Fruit fly (Drosophila melanogaster): ENCODE results near the gene nej.
A peak's percentile ranks its signal among the peaks of the same experiment; 100 is the strongest.

The nej gene

dm6 chrX:9650048-9650447 is 36.8 kb downstream of the nej start (continued):
- peak in 1 of 2 experiments; percentile 88 for TF ChIP-seq ss (GFP tag; optimal IDR thresholded peaks at IDR 0.05)
- TF ChIP-seq cyc (GFP tag; optimal IDR thresholded peaks at IDR 0.05) = peak; percentile 25
- TF ChIP-seq spab (GFP tag; optimal IDR thresholded peaks at IDR 0.05) = peak; percentile 88
- TF ChIP-seq dac (GFP tag; optimal IDR thresholded peaks at IDR 0.05) = peak; percentile 83
- peak; percentile 93 for TF ChIP-seq eg (GFP tag; IDR thresholded peaks at IDR 0.05)
- TF ChIP-seq CG15336 (GFP tag; IDR thresholded peaks at IDR 0.05) = peak; percentile 94
- TF ChIP-seq Hr4 (GFP tag; optimal IDR thresholded peaks at IDR 0.05) = peak; percentile 87
- peak; percentile 83 for TF ChIP-seq CG16779 (tag; optimal IDR thresholded peaks at IDR 0.05)
- TF ChIP-seq CG3032 (tag; optimal IDR thresholded peaks at IDR 0.05) = peak; percentile 89
- TF ChIP-seq fd59A (GFP tag; optimal IDR thresholded peaks at IDR 0.05) = peak; percentile 88
- peak; percentile 86 for TF ChIP-seq CG11762 (GFP tag; optimal IDR thresholded peaks at IDR 0.05; ENCODE audit: insufficient read depth)
- no peak for TF ChIP-seq Hr38 (GFP tag; optimal IDR thresholded peaks at IDR 0.05)
- no peak for TF ChIP-seq Blimp-1 (GFP tag; optimal IDR thresholded peaks at IDR 0.05)
- peak; percentile 94 for TF ChIP-seq Lpt (GFP tag; optimal IDR thresholded peaks at IDR 0.05)
- TF ChIP-seq CG11902 (GFP tag; optimal IDR thresholded peaks at IDR 0.05) = no peak
- TF ChIP-seq lz (GFP tag; optimal IDR thresholded peaks at IDR 0.05) = peak; percentile 30
- peak; percentile 49 for TF ChIP-seq dsx (GFP tag; optimal IDR thresholded peaks at IDR 0.05; ENCODE audit: poor library complexity, severe bottlenecking)
- TF ChIP-seq CG10631 (GFP tag; optimal IDR thresholded peaks at IDR 0.05) = peak; percentile 96
- no peak for TF ChIP-seq esn (GFP tag; optimal IDR thresholded peaks at IDR 0.05)
- TF ChIP-seq Eip93F (GFP tag; optimal IDR thresholded peaks at IDR 0.05) = no peak
- TF ChIP-seq CG6808 (GFP tag; optimal IDR thresholded peaks at IDR 0.05) = peak; percentile 91
- TF ChIP-seq CG32006 (GFP tag; optimal IDR thresholded peaks at IDR 0.05) = peak; percentile 96
- peak; percentile 92 for TF ChIP-seq achi (GFP tag; optimal IDR thresholded peaks at IDR 0.05)
- peak; percentile 89 for TF ChIP-seq CG10669 (GFP tag; optimal IDR thresholded peaks at IDR 0.05)
- TF ChIP-seq Sox14 (GFP tag; optimal IDR thresholded peaks at IDR 0.05) = peak; percentile 92
- no peak for TF ChIP-seq fd85E (GFP tag; optimal IDR thresholded peaks at IDR 0.05)
- peak; percentile 53 for TF ChIP-seq CG8319 (GFP tag; optimal IDR thresholded peaks at IDR 0.05)
- peak; percentile 86 for TF ChIP-seq CG1621 (tag; optimal IDR thresholded peaks at IDR 0.05)

dm6 chrX:9647067-9647466 is 39.8 kb downstream of the nej start:
- TF ChIP-seq pdm3 (GFP tag; optimal IDR thresholded peaks at IDR 0.05) = no peak
- no peak for TF ChIP-seq CG15336 (GFP tag; IDR thresholded peaks at IDR 0.05)
- no peak for TF ChIP-seq CG11294 (GFP tag; IDR thresholded peaks at IDR 0.05)
- TF ChIP-seq CG32006 (GFP tag; optimal IDR thresholded peaks at IDR 0.05) = no peak
- TF ChIP-seq svp (GFP tag) = no peak
- TF ChIP-seq CG1621 (tag; optimal IDR thresholded peaks at IDR 0.05) = no peak
- peak; percentile 10 for TF ChIP-seq Blimp-1 (GFP tag; optimal IDR thresholded peaks at IDR 0.05)

DNA sequence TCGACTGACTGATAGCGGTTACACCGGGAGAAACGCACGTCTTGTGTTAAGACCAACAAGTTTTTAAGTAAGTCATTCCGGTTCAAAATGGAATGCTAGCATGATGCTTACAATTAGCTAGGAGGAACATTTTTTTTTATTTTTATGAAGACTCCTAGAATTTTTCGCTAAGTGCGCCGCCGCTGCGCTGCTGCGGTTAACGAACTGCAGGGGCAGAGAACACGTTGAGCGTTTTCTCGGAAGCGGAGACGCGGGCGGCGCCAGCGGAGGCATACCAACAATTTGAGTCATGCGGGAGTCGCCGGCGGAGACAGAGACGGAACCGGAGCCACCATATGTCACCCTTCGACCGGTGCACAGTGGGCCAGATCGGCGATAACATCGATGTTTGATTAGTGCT is 40.8 kb downstream of the nej start:
- TF ChIP-seq CG16779 (tag; optimal IDR thresholded peaks at IDR 0.05) (peak; percentile 95), CG6808 (GFP tag; optimal IDR thresholded peaks at IDR 0.05) (peak; percentile 95), cyc (GFP tag; optimal IDR thresholded peaks at IDR 0.05) (peak; percentile 99), lz (GFP tag; optimal IDR thresholded peaks at IDR 0.05) (peak; percentile 99), CG31627 (GFP tag; optimal IDR thresholded peaks at IDR 0.05) (peak; percentile 99), fd59A (GFP tag; optimal IDR thresholded peaks at IDR 0.05) (peak; percentile 94), acj6 (GFP tag; optimal IDR thresholded peaks at IDR 0.05) (peak; percentile 98), topi (GFP tag; optimal IDR thresholded peaks at IDR 0.05) (peak; percentile 99), net (GFP tag; optimal IDR thresholded peaks at IDR 0.05) (peak; percentile 99), CG11294 (GFP tag; IDR thresholded peaks at IDR 0.05) (peak; percentile 96), CG8632 (GFP tag; optimal IDR thresholded peaks at IDR 0.05) (peak; percentile 98), Sox14 (GFP tag; optimal IDR thresholded peaks at IDR 0.05) (peak; percentile 99), CG8319 (GFP tag; optimal IDR thresholded peaks at IDR 0.05) (peak; percentile 98), salr (GFP tag; optimal IDR thresholded peaks at IDR 0.05) (peak; percentile 92 to 94), Lpt (GFP tag; optimal IDR thresholded peaks at IDR 0.05) (peak; percentile 97), Ets21C (GFP tag; optimal IDR thresholded peaks at IDR 0.05) (peak; percentile 97), Sox15 (GFP tag; optimal IDR thresholded peaks at IDR 0.05) (peak; percentile 98), fd85E (GFP tag; optimal IDR thresholded peaks at IDR 0.05) (peak; percentile 91), CG6163 (GFP tag; IDR thresholded peaks at IDR 0.05) (peak; percentile 99), fkh (GFP tag; optimal IDR thresholded peaks at IDR 0.05) (peak; percentile 74), Smox (GFP tag; optimal IDR thresholded peaks at IDR 0.05) (peak; percentile 98), CG10669 (GFP tag; optimal IDR thresholded peaks at IDR 0.05) (peak; percentile 98), CG6854 (GFP tag; optimal IDR thresholded peaks at IDR 0.05) (peak; percentile 97), ss (GFP tag; optimal IDR thresholded peaks at IDR 0.05) (peak; percentile 97), spab (GFP tag; optimal IDR thresholded peaks at IDR 0.05) (peak; percentile 93), Eip93F (GFP tag; optimal IDR thresholded peaks at IDR 0.05) (peak; percentile 99), pdm3 (GFP tag; optimal IDR thresholded peaks at IDR 0.05) (peak; percentile 99), CG7368 (GFP tag; optimal IDR thresholded peaks at IDR 0.05) (peak; percentile 99), Hr38 (GFP tag; optimal IDR thresholded peaks at IDR 0.05) (peak; percentile 79), CG4318 (GFP tag; optimal IDR thresholded peaks at IDR 0.05) (peak; percentile 92), dsx (GFP tag; optimal IDR thresholded peaks at IDR 0.05; ENCODE audit: poor library complexity, severe bottlenecking) (peak; percentile 93)

Data from whole organism, prepupa.